Worm (Caenorhabditis elegans) whole organism, L1 larva: ENCODE measurements around the gene npp-25.

Experiments
- C04F5.9 ChIP-seq: sonication (generic microtip); optimal IDR thresholded peaks from 2 replicates; lab custom pipeline; 2016; ENCODE audit warnings: missing genetic modification characterization, missing compliant biosample characterization
- C34B4.2 ChIP-seq: sonication (generic microtip); optimal IDR thresholded peaks from 2 replicates; lab custom pipeline; 2017; ENCODE audit warnings: mild to moderate bottlenecking, missing genetic modification characterization, missing compliant biosample characterization
- aly-2 ChIP-seq: fragments of 150-350 bp; optimal IDR thresholded peaks from 2 replicates; lab custom pipeline; 2014; ENCODE audit warnings: missing biosample characterization, missing genetic modification characterization
- ama-1 ChIP-seq: fragments of 150-350 bp; optimal IDR thresholded peaks from 2 replicates; lab custom pipeline; 2014
- ceh-8 ChIP-seq: fragments of 200-800 bp; sonication (Bioruptor generic); optimal IDR thresholded peaks from 2 replicates; lab custom pipeline; 2018; ENCODE audit warnings: mild to moderate bottlenecking, missing genetic modification characterization, moderate library complexity, missing compliant biosample characterization
- ceh-82 ChIP-seq, 3 experiments: fragments of 150-350 bp in 1 of 3; sonication (generic microtip) in 2 of 3; optimal IDR thresholded peaks; 2 replicates each; lab custom pipeline; 2014 to 2017; ENCODE audit warnings: missing biosample characterization in 3 of 3, missing genetic modification characterization in 3 of 3
- dpl-1 ChIP-seq, 3 experiments: fragments of 150-350 bp in 2 of 3; sonication (generic microtip) in 1 of 3; optimal IDR thresholded peaks; 2 replicates each; lab custom pipeline; 2014 to 2017; ENCODE audit warnings: missing biosample characterization in 3 of 3, missing genetic modification characterization in 3 of 3, missing genetic modification reagents in 3 of 3
- dsc-1 ChIP-seq: sonication (generic microtip); optimal IDR thresholded peaks from 2 replicates; lab custom pipeline; 2016; ENCODE audit warnings: mild to moderate bottlenecking, missing genetic modification characterization, missing compliant biosample characterization
- efl-1 ChIP-seq, 4 experiments: fragments of 150-350 bp; optimal IDR thresholded peaks in 3 of 4; peaks in 1 of 4; 1 replicate in 1 of 4; 2 replicates in 3 of 4; lab custom pipeline; 2014; ENCODE audit warnings: missing biosample characterization in 2 of 4, missing genetic modification characterization in 2 of 4, missing genetic modification reagents in 2 of 4
- efl-3 ChIP-seq: fragments of 200-800 bp; sonication (Bioruptor generic); optimal IDR thresholded peaks from 2 replicates; lab custom pipeline; 2018; ENCODE audit warnings: mild to moderate bottlenecking, missing genetic modification characterization, missing compliant biosample characterization
- egl-13 ChIP-seq: sonication (generic microtip); optimal IDR thresholded peaks from 2 replicates; lab custom pipeline; 2016; ENCODE audit warnings: missing genotype, missing genetic modification reagents, missing genetic modification characterization, missing compliant biosample characterization
- egl-27 ChIP-seq, 2 experiments: fragments of 150-350 bp in 1 of 2; sonication (generic microtip); optimal IDR thresholded peaks; 3 replicates each; lab custom pipeline; 2017 to 2018; ENCODE audit warnings: missing biosample characterization in 2 of 2, missing genetic modification characterization in 2 of 2, missing genetic modification reagents in 2 of 2
- elt-2 ChIP-seq: sonication (generic microtip); optimal IDR thresholded peaks from 2 replicates; lab custom pipeline; 2016; ENCODE audit warnings: missing genetic modification characterization, mild to moderate bottlenecking, inconsistent platforms, missing compliant biosample characterization, missing genetic modification reagents
- elt-3 ChIP-seq, 6 experiments: fragments of 150-350 bp in 1 of 6; sonication (generic microtip); optimal IDR thresholded peaks; 2 replicates each; lab custom pipeline; 2017 to 2018; ENCODE audit warnings: missing biosample characterization in 6 of 6, missing genetic modification characterization in 6 of 6, inconsistent platforms in 1 of 6
- fos-1 ChIP-seq: fragments of 150-350 bp; optimal IDR thresholded peaks from 2 replicates; lab custom pipeline; 2014; ENCODE audit warnings: missing biosample characterization, missing genetic modification characterization
- isw-1 ChIP-seq: fragments of 200-800 bp; sonication (Bioruptor generic); IDR thresholded peaks from 2 replicates; pipeline ENCODE4 v1.3.6; 2022; ENCODE audit warnings: missing genetic modification characterization, missing compliant biosample characterization
- lin-15B ChIP-seq: fragments of 150-350 bp; sonication (generic microtip); optimal IDR thresholded peaks from 3 replicates; lab custom pipeline; 2014; ENCODE audit warnings: missing biosample characterization, missing genetic modification characterization
- mab-9 ChIP-seq: fragments of 200-800 bp; sonication (Bioruptor generic); IDR thresholded peaks from 2 replicates; pipeline ENCODE4 v1.3.6; 2022; ENCODE audit warnings: missing genetic modification reagents, missing genetic modification characterization, missing compliant biosample characterization
- mdl-1 ChIP-seq, 2 experiments: fragments of 150-350 bp; optimal IDR thresholded peaks; 2 replicates each; lab custom pipeline; 2014 to 2017; ENCODE audit warnings: missing biosample characterization in 2 of 2, missing genetic modification characterization in 2 of 2, inconsistent platforms in 1 of 2
- mef-2 ChIP-seq: fragments of 150-350 bp; optimal IDR thresholded peaks from 2 replicates; lab custom pipeline; 2014; ENCODE audit warnings: missing biosample characterization, missing genetic modification characterization
- nhr-237 ChIP-seq: fragments of 150-350 bp; optimal IDR thresholded peaks from 2 replicates; lab custom pipeline; 2014; ENCODE audit warnings: missing biosample characterization, missing genetic modification characterization
- nhr-77 ChIP-seq: fragments of 150-350 bp; optimal IDR thresholded peaks from 2 replicates; lab custom pipeline; 2014; ENCODE audit warnings: missing biosample characterization, missing genetic modification characterization
- nhr-84 ChIP-seq: sonication (generic microtip); optimal IDR thresholded peaks from 2 replicates; lab custom pipeline; 2017; ENCODE audit warnings: missing biosample characterization, missing genetic modification characterization
- pax-3 ChIP-seq: fragments of 200-800 bp; sonication (Bioruptor generic); optimal IDR thresholded peaks from 2 replicates; lab custom pipeline; 2018; ENCODE audit warnings: mild to moderate bottlenecking, missing genetic modification characterization, moderate library complexity, missing compliant biosample characterization
- pqm-1 ChIP-seq: sonication (generic microtip); optimal IDR thresholded peaks from 3 replicates; lab custom pipeline; 2017; ENCODE audit warnings: missing biosample characterization, missing genetic modification characterization
- rnt-1 ChIP-seq: sonication (generic microtip); optimal IDR thresholded peaks from 2 replicates; lab custom pipeline; 2016; ENCODE audit warnings: mild to moderate bottlenecking, missing genetic modification characterization, moderate library complexity, missing compliant biosample characterization
- skn-1 ChIP-seq: fragments of 150-350 bp; optimal IDR thresholded peaks from 2 replicates; lab custom pipeline; 2014; ENCODE audit warnings: missing biosample characterization, missing genetic modification characterization
- sox-4 ChIP-seq: sonication (generic microtip); optimal IDR thresholded peaks from 2 replicates; lab custom pipeline; 2016; ENCODE audit warnings: missing genetic modification characterization, missing compliant biosample characterization
- sptf-1 ChIP-seq: fragments of 150-350 bp; optimal IDR thresholded peaks from 2 replicates; lab custom pipeline; 2014; ENCODE audit warnings: missing biosample characterization, missing genetic modification characterization
- tbx-2 ChIP-seq: sonication (generic microtip); optimal IDR thresholded peaks from 2 replicates; lab custom pipeline; 2016; ENCODE audit warnings: missing genetic modification characterization, missing compliant biosample characterization
- unc-30 ChIP-seq: sonication (generic microtip); optimal IDR thresholded peaks from 2 replicates; lab custom pipeline; 2017; ENCODE audit warnings: missing biosample characterization, missing genetic modification characterization
- unc-86 ChIP-seq: sonication (generic microtip); optimal IDR thresholded peaks from 2 replicates; lab custom pipeline; 2016; ENCODE audit warnings: missing genetic modification characterization, missing compliant biosample characterization
- xbp-1 ChIP-seq: sonication (generic microtip); optimal IDR thresholded peaks from 2 replicates; lab custom pipeline; 2016; ENCODE audit warnings: missing genetic modification characterization, missing compliant biosample characterization
- zip-4 ChIP-seq: fragments of 200-800 bp; sonication (Bioruptor generic); optimal IDR thresholded peaks from 2 replicates; lab custom pipeline; 2018; ENCODE audit warnings: mild to moderate bottlenecking, missing genetic modification characterization, moderate library complexity, missing compliant biosample characterization

Gene npp-25

ce11 chrIII:12952615-12953014 lies 26.8 kb upstream of the npp-25 start (continued):
- no peak for TF ChIP-seq dpl-1 (GFP tag; optimal IDR thresholded peaks at IDR 0.05; lab: Kevin White, UChicago)
- TF ChIP-seq sptf-1 (tag; lab: Kevin White, UChicago), result no peak

ce11 chrIII:12951362-12952228 lies 25.8 kb upstream of the npp-25 start, which contains the start of gene Y39E4A.1:
TSS of gene Y39E4A.1 (plus strand) at chrIII:12951412.
- no peak for TF ChIP-seq mdl-1 (tag; optimal IDR thresholded peaks at IDR 0.05; lab: Kevin White, UChicago)
- TF ChIP-seq mab-9, result no peak
- TF ChIP-seq elt-2 (tag; lab: Kevin White, UChicago), result no peak
- no peak for TF ChIP-seq tbx-2 (tag; lab: Kevin White, UChicago)
- no peak for TF ChIP-seq egl-13
- TF ChIP-seq nhr-237 (tag; lab: Kevin White, UChicago), result no peak
- TF ChIP-seq zip-4 (GFP tag; lab: Kevin White, UChicago), result no peak
- TF ChIP-seq sox-4 (tag; lab: Kevin White, UChicago), result no peak
- TF ChIP-seq unc-30 (tag; lab: Kevin White, UChicago), result no peak
- no peak for TF ChIP-seq xbp-1 (tag; lab: Kevin White, UChicago)
- no peak for TF ChIP-seq C04F5.9 (tag; lab: Kevin White, UChicago)
- TF ChIP-seq pqm-1 (tag; lab: Kevin White, UChicago), result no peak
- TF ChIP-seq egl-27 (tag; optimal IDR thresholded peaks at IDR 0.05; lab: Kevin White, UChicago), result no peak
- no peak for TF ChIP-seq efl-3 (GFP tag; lab: Kevin White, UChicago)
- no peak for TF ChIP-seq mef-2
- TF ChIP-seq pax-3, result no peak
- TF ChIP-seq isw-1 (GFP tag; lab: Robert Waterston, UW), result no peak

- TF ChIP-seq aly-2 (tag; lab: Kevin White, UChicago) (no peak), efl-1 (optimal IDR thresholded peaks at IDR 0.05; lab: Kevin White, UChicago) (no peak), efl-1 (GFP tag; optimal IDR thresholded peaks at IDR 0.05 in 1 of 2; lab: Kevin White, UChicago) (peak in 1 of 2 experiments; percentile 62)
Observed at ce11 chrIII:12945072-12945471, 19.3 kb upstream of the npp-25 start.

- TF ChIP-seq ceh-82 (tag; optimal IDR thresholded peaks at IDR 0.05; lab: Kevin White, UChicago) (no peak), fos-1 (tag; lab: Kevin White, UChicago) (no peak), skn-1 (no peak), C34B4.2 (tag; lab: Kevin White, UChicago) (no peak), ama-1 (lab: Kevin White, UChicago) (no peak), unc-86 (no peak), ceh-8 (GFP tag; lab: Kevin White, UChicago) (no peak), pqm-1 (tag; lab: Kevin White, UChicago) (no peak), mef-2 (no peak), efl-1 (optimal IDR thresholded peaks at IDR 0.05; lab: Kevin White, UChicago) (no peak), efl-1 (GFP tag; optimal IDR thresholded peaks at IDR 0.05 in 1 of 2; lab: Kevin White, UChicago) (no peak), nhr-77 (tag; lab: Kevin White, UChicago) (no peak), lin-15B (tag; lab: Kevin White, UChicago) (no peak), nhr-84 (no peak), elt-3 (tag; optimal IDR thresholded peaks at IDR 0.05; lab: Kevin White, UChicago) (no peak), rnt-1 (tag; lab: Kevin White, UChicago) (no peak), dsc-1 (tag; lab: Kevin White, UChicago) (no peak)
Observed at ce11 chrIII:12944064-12944463, 18.3 kb upstream of the npp-25 start.
